Worm (Caenorhabditis elegans): ENCODE data around the gene znf-474.

ce11 chrX:12118340-12118739 is 31.4 kb upstream of the znf-474 start, which contains the start of gene lgc-16:
- TF ChIP-seq unc-62 (GFP tag; optimal IDR thresholded peaks at IDR 0.05) (no peak), snpc-4 (GFP tag; optimal IDR thresholded peaks at IDR 0.05) (no peak), snpc-4 (tag; optimal IDR thresholded peaks at IDR 0.05) (no peak), ceh-58 (GFP tag; IDR thresholded peaks at IDR 0.05) (no peak), nhr-120 (GFP tag; IDR thresholded peaks at IDR 0.05) (no peak), nhr-90 (tag; optimal IDR thresholded peaks at IDR 0.05) (no peak), atf-7 (tag; optimal IDR thresholded peaks at IDR 0.05) (no peak), F23B12.7 (tag; optimal IDR thresholded peaks at IDR 0.05; ENCODE audit: insufficient read depth) (no peak), lsl-1 (GFP tag; optimal IDR thresholded peaks at IDR 0.05) (no peak), lin-35 (GFP tag; optimal IDR thresholded peaks at IDR 0.05) (no peak), nfya-1 (tag; optimal IDR thresholded peaks at IDR 0.05; ENCODE audit: borderline replicate concordance, insufficient read depth) (no peak), aptf-2 (GFP tag; conservative IDR thresholded peaks at IDR 0.05) (no peak)

Measured in whole organism, young adult.